Fruit fly (Drosophila melanogaster) whole organism, embryonic: ENCODE data around the gene CG43759.

Experiments
- Ada2b ChIP-seq: fragments of 200-800 bp; sonication (Bioruptor generic); IDR thresholded peaks from 2 replicates; pipeline ENCODE4 v1.3.6; 2022; ENCODE audit warnings: missing biosample characterization, missing genetic modification characterization
- CG10462 ChIP-seq: fragments of 200-800 bp; sonication (Bioruptor generic); optimal IDR thresholded peaks from 2 replicates; lab custom pipeline; 2016; ENCODE audit warnings: missing biosample characterization, missing genetic modification characterization
- CG10543 ChIP-seq: fragments of 200-800 bp; sonication (Bioruptor generic); optimal IDR thresholded peaks from 3 replicates; lab custom pipeline; 2017; ENCODE audit warnings: missing biosample characterization, mild to moderate bottlenecking, missing genetic modification characterization, moderate library complexity
- CG11093 ChIP-seq: fragments of 200-800 bp; sonication (Bioruptor generic); IDR thresholded peaks from 3 replicates; pipeline ENCODE4 v1.3.6; 2022; ENCODE audit warnings: missing biosample characterization, missing genetic modification characterization
- CG1233 ChIP-seq: fragments of 200-800 bp; sonication (Bioruptor generic); optimal IDR thresholded peaks from 4 replicates; lab custom pipeline; 2018; ENCODE audit warnings: missing biosample characterization, mild to moderate bottlenecking, missing genetic modification characterization
- CG13296 ChIP-seq: fragments of 200-800 bp; sonication (Bioruptor generic); optimal IDR thresholded peaks from 3 replicates; lab custom pipeline; 2018; ENCODE audit warnings: missing biosample characterization, mild to moderate bottlenecking, missing genetic modification characterization
- CG13894 ChIP-seq: fragments of 200-800 bp; sonication (Bioruptor generic); optimal IDR thresholded peaks from 3 replicates; lab custom pipeline; 2018; ENCODE audit warnings: missing biosample characterization, mild to moderate bottlenecking, missing genetic modification characterization, moderate library complexity
- CG15479 ChIP-seq: fragments of 200-800 bp; sonication (Bioruptor generic); optimal IDR thresholded peaks from 3 replicates; lab custom pipeline; 2019; ENCODE audit warnings: missing biosample characterization, mild to moderate bottlenecking, missing genetic modification characterization, moderate library complexity
- CG30431 ChIP-seq: fragments of 200-800 bp; sonication (Bioruptor generic); optimal IDR thresholded peaks from 2 replicates; lab custom pipeline; 2017; ENCODE audit warnings: missing biosample characterization, missing genetic modification characterization
- CG3726 ChIP-seq: fragments of 200-800 bp; sonication (Bioruptor generic); IDR thresholded peaks from 3 replicates; pipeline ENCODE4, ENCODE4 v1.3.6; 2022; ENCODE audit warnings: missing biosample characterization, missing genetic modification characterization
- CG5245 ChIP-seq: fragments of 200-800 bp; sonication (Bioruptor generic); optimal IDR thresholded peaks from 3 replicates; lab custom pipeline; 2016; ENCODE audit warnings: missing biosample characterization, missing genetic modification characterization
- CG6791 ChIP-seq: fragments of 200-800 bp; sonication (Bioruptor generic); IDR thresholded peaks from 3 replicates; pipeline ENCODE4 v1.3.6; 2022; ENCODE audit warnings: missing biosample characterization, missing genetic modification characterization; ENCODE audit not compliant: partially characterized antibody
- CG6854 ChIP-seq: fragments of 200-800 bp; sonication (Bioruptor generic); optimal IDR thresholded peaks from 3 replicates; lab custom pipeline; 2017; ENCODE audit warnings: missing biosample characterization, mild to moderate bottlenecking, missing genetic modification characterization
- CG7357 ChIP-seq: fragments of 200-800 bp; sonication (Bioruptor generic); IDR thresholded peaks from 3 replicates; pipeline ENCODE4 v1.3.6; 2022; ENCODE audit warnings: missing biosample characterization, missing genetic modification characterization
- CG7839 ChIP-seq: fragments of 200-800 bp; sonication (Bioruptor generic); optimal IDR thresholded peaks from 3 replicates; lab custom pipeline; 2018; ENCODE audit warnings: missing biosample characterization, mild to moderate bottlenecking, missing genetic modification characterization, moderate library complexity
- CG8281 ChIP-seq: fragments of 200-800 bp; sonication (Bioruptor generic); optimal IDR thresholded peaks from 2 replicates; lab custom pipeline; 2018; ENCODE audit warnings: missing biosample characterization, mild to moderate bottlenecking, missing genetic modification characterization, moderate library complexity
- CG9437 ChIP-seq: fragments of 200-800 bp; sonication (Bioruptor generic); optimal IDR thresholded peaks from 2 replicates; lab custom pipeline; 2018; ENCODE audit warnings: missing biosample characterization, mild to moderate bottlenecking, missing genetic modification characterization
- CG9797 ChIP-seq: fragments of 200-800 bp; sonication (Bioruptor generic); optimal IDR thresholded peaks from 3 replicates; lab custom pipeline; 2018; ENCODE audit warnings: missing biosample characterization, mild to moderate bottlenecking, missing genetic modification characterization
- CHES-1-like ChIP-seq: fragments of 200-800 bp; sonication (Bioruptor generic); optimal IDR thresholded peaks from 2 replicates; lab custom pipeline; 2016; ENCODE audit warnings: missing biosample characterization, missing genetic modification characterization
- CrebB ChIP-seq: fragments of 200-800 bp; sonication (Bioruptor generic); optimal IDR thresholded peaks from 3 replicates; lab custom pipeline; 2018; ENCODE audit warnings: missing biosample characterization, mild to moderate bottlenecking, missing genetic modification characterization
- D19A ChIP-seq: fragments of 200-800 bp; optimal IDR thresholded peaks from 3 replicates; lab custom pipeline; 2019; ENCODE audit warnings: missing biosample characterization, mild to moderate bottlenecking, missing genetic modification characterization, moderate library complexity
- D19B ChIP-seq: fragments of 200-800 bp; sonication (Bioruptor generic); optimal IDR thresholded peaks from 2 replicates; lab custom pipeline; 2017; ENCODE audit warnings: missing biosample characterization, mild to moderate bottlenecking, missing genetic modification characterization
- ERR ChIP-seq: fragments of 200-800 bp; sonication (Bioruptor generic); optimal IDR thresholded peaks from 2 replicates; lab custom pipeline; 2016; ENCODE audit warnings: missing biosample characterization, missing genetic modification characterization
- Jarid2 ChIP-seq: fragments of 200-800 bp; sonication (Bioruptor generic); optimal IDR thresholded peaks from 3 replicates; lab custom pipeline; 2017; ENCODE audit warnings: mild to moderate bottlenecking, missing biosample characterization, missing genetic modification reagents, missing genetic modification characterization
- MBD-R2 ChIP-seq: fragments of 200-800 bp; sonication (Bioruptor generic); IDR thresholded peaks from 2 replicates; pipeline ENCODE4 v1.3.6; 2022; ENCODE audit warnings: missing biosample characterization, missing genetic modification characterization
- MESR4 ChIP-seq: fragments of 200-800 bp; sonication (Bioruptor generic); optimal IDR thresholded peaks from 2 replicates; lab custom pipeline; 2018; ENCODE audit warnings: missing biosample characterization, mild to moderate bottlenecking, missing genetic modification characterization, moderate library complexity
- Mad ChIP-seq: fragments of 200-800 bp; sonication (Bioruptor generic); optimal IDR thresholded peaks from 2 replicates; lab custom pipeline; 2016; ENCODE audit warnings: missing biosample characterization, missing genetic modification characterization
- Mrtf ChIP-seq: fragments of 200-800 bp; sonication (Bioruptor generic); IDR thresholded peaks from 3 replicates; pipeline ENCODE4 v1.3.6; 2022; ENCODE audit warnings: missing biosample characterization, missing genetic modification characterization
- Opbp ChIP-seq: fragments of 200-800 bp; sonication (Bioruptor generic); IDR thresholded peaks from 3 replicates; pipeline ENCODE4 v1.3.6; 2022; ENCODE audit warnings: missing biosample characterization, missing genetic modification characterization; ENCODE audit not compliant: partially characterized antibody
- Sry-β ChIP-seq: fragments of 200-800 bp; sonication (Bioruptor generic); optimal IDR thresholded peaks from 2 replicates; lab custom pipeline; 2018; ENCODE audit warnings: missing biosample characterization, mild to moderate bottlenecking, missing genetic modification characterization, moderate library complexity
- Tbp ChIP-seq: fragments of >200 bp; optimal IDR thresholded peaks from 2 replicates; lab custom pipeline; 2018; ENCODE audit warnings: missing biosample characterization, missing genetic modification characterization
- Trl ChIP-seq, 3 experiments: fragments of >200 bp in 2 of 3; fragments of 200-800 bp in 1 of 3; sonication (Bioruptor generic) in 1 of 3; optimal IDR thresholded peaks; 2 replicates in 1 of 3; 3 replicates in 2 of 3; lab custom pipeline; 2016 to 2017; ENCODE audit warnings: missing biosample characterization in 1 of 3, missing genetic modification characterization in 1 of 3
- Vsx1 ChIP-seq: fragments of 200-800 bp; sonication (Bioruptor generic); optimal IDR thresholded peaks from 2 replicates; lab custom pipeline; 2017; ENCODE audit warnings: missing biosample characterization, mild to moderate bottlenecking, missing genetic modification characterization, missing genetic modification reagents
- Xrp1 ChIP-seq: fragments of 200-800 bp; sonication (Bioruptor generic); IDR thresholded peaks from 2 replicates; pipeline ENCODE4 v1.3.6; 2022; ENCODE audit warnings: missing biosample characterization, missing genetic modification characterization
- al ChIP-seq: fragments of 200-800 bp; sonication (Bioruptor generic); IDR thresholded peaks from 2 replicates; pipeline ENCODE4 v1.3.6; 2022; ENCODE audit warnings: missing biosample characterization, missing genetic modification characterization
- bab2 ChIP-seq: fragments of 200-800 bp; sonication (Bioruptor generic); optimal IDR thresholded peaks from 2 replicates; lab custom pipeline; 2016; ENCODE audit warnings: missing biosample characterization, missing genetic modification characterization
- caup ChIP-seq: fragments of 200-800 bp; sonication (Bioruptor generic); optimal IDR thresholded peaks from 3 replicates; lab custom pipeline; 2017; ENCODE audit warnings: missing biosample characterization, mild to moderate bottlenecking, missing genetic modification characterization, moderate library complexity; ENCODE audit not compliant: severe bottlenecking
- chm ChIP-seq: fragments of 200-800 bp; sonication (Bioruptor generic); IDR thresholded peaks from 2 replicates; pipeline ENCODE4 v1.3.6; 2022; ENCODE audit warnings: missing biosample characterization, missing genetic modification characterization
- h ChIP-seq: fragments of >200 bp; optimal IDR thresholded peaks from 2 replicates; lab custom pipeline; 2017
- her ChIP-seq: fragments of 200-800 bp; sonication (Bioruptor generic); optimal IDR thresholded peaks from 2 replicates; lab custom pipeline; 2016; ENCODE audit warnings: missing biosample characterization, missing genetic modification characterization
- luna ChIP-seq: fragments of 200-800 bp; sonication (Bioruptor generic); optimal IDR thresholded peaks from 2 replicates; lab custom pipeline; 2016; ENCODE audit warnings: missing biosample characterization, missing genetic modification characterization
- otp ChIP-seq: fragments of 200-800 bp; sonication (Bioruptor generic); IDR thresholded peaks from 3 replicates; pipeline ENCODE4, ENCODE4 v1.3.6; 2022; ENCODE audit warnings: missing biosample characterization, missing genetic modification characterization
- pb ChIP-seq: fragments of 200-800 bp; sonication (Bioruptor generic); optimal IDR thresholded peaks from 3 replicates; lab custom pipeline; 2016; ENCODE audit warnings: missing biosample characterization, missing genetic modification characterization
- pho ChIP-seq: fragments of 200-800 bp; sonication (Bioruptor generic); optimal IDR thresholded peaks from 2 replicates; lab custom pipeline; 2016; ENCODE audit warnings: missing biosample characterization, missing genetic modification characterization
- rib ChIP-seq: fragments of 200-800 bp; sonication (Bioruptor generic); IDR thresholded peaks from 2 replicates; pipeline ENCODE4 v1.3.6; 2022; ENCODE audit warnings: missing biosample characterization, missing genetic modification characterization
- sna ChIP-seq: fragments of 200-800 bp; sonication (Bioruptor generic); IDR thresholded peaks from 2 replicates; pipeline ENCODE4 v1.3.6; 2022; ENCODE audit warnings: missing biosample characterization, missing genetic modification characterization; ENCODE audit not compliant: partially characterized antibody
- tgo ChIP-seq: fragments of 200-800 bp; sonication (Bioruptor generic); IDR thresholded peaks from 3 replicates; pipeline ENCODE4 v1.3.6; 2022; ENCODE audit warnings: missing biosample characterization, missing genetic modification characterization
- tx ChIP-seq: fragments of 200-800 bp; sonication (Bioruptor generic); optimal IDR thresholded peaks from 2 replicates; lab custom pipeline; 2016; ENCODE audit warnings: missing biosample characterization, missing genetic modification characterization
- z ChIP-seq: fragments of 200-800 bp; sonication (Bioruptor generic); IDR thresholded peaks from 3 replicates; pipeline ENCODE4 v1.3.6; 2022; ENCODE audit warnings: missing biosample characterization, missing genetic modification characterization
- zf30C ChIP-seq: fragments of 200-800 bp; sonication (Bioruptor generic); optimal IDR thresholded peaks from 3 replicates; lab custom pipeline; 2018; ENCODE audit warnings: missing biosample characterization, mild to moderate bottlenecking, missing genetic modification characterization

CG43759 gene

DNA sequence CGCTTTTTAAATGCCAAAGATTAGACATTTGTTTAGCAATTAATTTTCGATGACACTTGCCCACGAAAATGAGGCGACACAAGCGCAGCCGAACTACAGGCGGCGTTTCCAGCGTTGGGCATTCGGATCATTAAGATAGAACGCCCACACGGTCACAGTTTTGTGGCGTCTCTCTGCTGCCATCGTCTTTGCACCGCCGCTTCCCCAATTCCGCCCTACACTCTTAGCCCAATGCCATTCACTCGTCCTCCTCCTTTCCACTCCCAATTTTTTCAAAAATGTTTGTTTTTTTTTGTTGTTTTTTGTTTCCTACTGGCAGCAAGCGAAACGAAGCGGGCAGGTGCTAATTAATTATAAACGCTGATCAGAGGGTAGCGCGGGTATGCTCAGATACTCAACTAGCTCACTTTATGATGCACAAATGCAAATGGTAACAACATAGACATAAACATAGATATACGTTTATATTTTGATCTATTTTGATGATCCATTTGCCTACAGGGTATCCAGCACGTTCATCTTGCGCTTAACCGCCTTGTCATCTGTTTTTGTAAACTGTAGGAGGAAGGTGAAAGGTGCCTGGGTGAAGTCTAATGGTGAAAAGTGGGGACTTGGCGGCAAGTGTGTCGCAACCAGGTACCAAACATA lies 21.2 kb downstream of the CG43759 start (continued):
- TF ChIP-seq CG9437 (GFP tag; lab: Kevin White, UChicago) (peak; percentile 29), otp (peak; percentile 87), tx (GFP tag; lab: Kevin White, UChicago) (peak; percentile 77), CG11093 (GFP tag; lab: Robert Waterston, UW) (peak; percentile 82), D19B (GFP tag; lab: Kevin White, UChicago) (peak; percentile 92), CG6791 (no peak), Ada2b (GFP tag; lab: Robert Waterston, UW) (peak; percentile 78), al (GFP tag; lab: Robert Waterston, UW) (peak; percentile 61; the same call in 1 of the 2 replicates), CG8281 (tag; lab: Kevin White, UChicago) (peak; percentile 48), D19A (peak; percentile 76), Opbp (GFP tag; lab: Robert Waterston, UW) (no peak), MESR4 (GFP tag; lab: Kevin White, UChicago) (peak; percentile 1), CG6854 (GFP tag; lab: Kevin White, UChicago) (no peak), tgo (GFP tag; lab: Robert Waterston, UW) (peak; percentile 78), Sry-β (no peak), pho (peak; percentile 46), Mad (peak; percentile 77), chm (GFP tag; lab: Robert Waterston, UW) (peak; percentile 78), CG9797 (GFP tag; lab: Kevin White, UChicago) (no peak), CG10462 (GFP tag; lab: Kevin White, UChicago) (peak; percentile 16), MBD-R2 (GFP tag; lab: Robert Waterston, UW) (peak; percentile 40; the same call in 1 of the 2 replicates), CG1233 (peak; percentile 71), Mrtf (GFP tag; lab: Robert Waterston, UW) (peak; percentile 80; the same call in 2 of the 3 replicates), Vsx1 (GFP tag; lab: Kevin White, UChicago) (peak; percentile 66), zf30C (no peak), luna (peak; percentile 20), CHES-1-like (GFP tag; lab: Kevin White, UChicago) (peak; percentile 18), CG3726 (peak; percentile 53; the same call in 1 of the 3 replicates), CG13296 (GFP tag; lab: Kevin White, UChicago) (no peak), CG13894 (tag; lab: Kevin White, UChicago) (no peak), CG15479 (GFP tag; lab: Kevin White, UChicago) (no peak), CG10543 (GFP tag; lab: Kevin White, UChicago) (no peak), ERR (GFP tag; lab: Kevin White, UChicago) (peak; percentile 71), caup (GFP tag; lab: Kevin White, UChicago) (peak; percentile 58), CG5245 (GFP tag; lab: Kevin White, UChicago) (peak; percentile 80), CG7357 (GFP tag; lab: Robert Waterston, UW) (peak; percentile 79; the same call in 2 of the 3 replicates), CG30431 (GFP tag; lab: Kevin White, UChicago) (peak; percentile 73), rib (GFP tag; lab: Robert Waterston, UW) (peak; percentile 74), Jarid2 (GFP tag; lab: Kevin White, UChicago) (peak; percentile 18), h (lab: Kevin White, UChicago) (no peak), z (GFP tag; lab: Robert Waterston, UW) (no peak), sna (GFP tag; lab: Robert Waterston, UW) (no peak), Tbp (GFP tag; lab: Kevin White, UChicago) (no peak), her (GFP tag; lab: Kevin White, UChicago) (peak; percentile 46), bab2 (GFP tag; lab: Kevin White, UChicago) (peak; percentile 81), CG7839 (tag; lab: Kevin White, UChicago) (peak; percentile 84), pb (GFP tag; lab: Kevin White, UChicago) (peak; percentile 65), Trl (optimal IDR thresholded peaks at IDR 0.05; lab: Kevin White, UChicago) (no peak), Trl (GFP tag; optimal IDR thresholded peaks at IDR 0.05; lab: Kevin White, UChicago) (peak; percentile 76), Xrp1 (peak; percentile 87), CrebB (tag; lab: Kevin White, UChicago) (no peak)
